Worm (Caenorhabditis elegans): Measurements from ENCODE around the gene F39G3.3.

- TF ChIP-seq W03F9.2 (tag; optimal IDR thresholded peaks at IDR 0.05), result no peak
- no peak for TF ChIP-seq him-1 (tag; optimal IDR thresholded peaks at IDR 0.05)
- TF ChIP-seq dao-5 (tag; optimal IDR thresholded peaks at IDR 0.05), result no peak
Observed at ce11 chrV:4720884-4721464, 10.7 kb upstream of the F39G3.3 start.
